Worm (Caenorhabditis elegans) whole organism, midembryonic: ENCODE measurements around the gene T28C6.5.

Experiments
- T22C8.4 ChIP-seq: fragments of 200-800 bp; sonication (Bioruptor generic); IDR thresholded peaks from 2 replicates; pipeline ENCODE4 v1.3.6; 2022; ENCODE audit warnings: missing genetic modification characterization, missing compliant biosample characterization
- cog-1 ChIP-seq: sonication (generic microtip); optimal IDR thresholded peaks from 2 replicates; lab custom pipeline; 2016; ENCODE audit warnings: missing genetic modification characterization, missing compliant biosample characterization
- flt-1 ChIP-seq: fragments of 200-800 bp; sonication (Bioruptor generic); IDR thresholded peaks from 2 replicates; pipeline ENCODE4 v1.3.6; 2022; ENCODE audit warnings: missing genetic modification characterization, missing compliant biosample characterization
- klf-2 ChIP-seq: fragments of 200-800 bp; sonication (Bioruptor generic); conservative IDR thresholded peaks from 2 replicates; pipeline ENCODE4 v1.3.6; 2022; ENCODE audit warnings: missing genetic modification reagents, missing genetic modification characterization, missing compliant biosample characterization
- med-1 ChIP-seq: sonication (generic microtip); optimal IDR thresholded peaks from 2 replicates; lab custom pipeline; 2017; ENCODE audit warnings: missing genetic modification characterization, mild to moderate bottlenecking, missing compliant biosample characterization, antibody characterized with exemption, missing genetic modification reagents; ENCODE audit not compliant: insufficient read depth
- ref-1 ChIP-seq: fragments of 200-800 bp; sonication (Bioruptor generic); conservative IDR thresholded peaks from 2 replicates; pipeline ENCODE4 v1.3.6; 2022; ENCODE audit warnings: missing genetic modification reagents, missing genetic modification characterization, missing compliant biosample characterization
- tab-1 ChIP-seq: fragments of 200-800 bp; sonication (Bioruptor generic); IDR thresholded peaks from 2 replicates; pipeline ENCODE4 v1.3.6; 2022; ENCODE audit warnings: missing genetic modification characterization, missing compliant biosample characterization
- ztf-23 ChIP-seq: fragments of 200-800 bp; sonication (Bioruptor generic); IDR thresholded peaks from 2 replicates; pipeline ENCODE4 v1.3.6; 2022; ENCODE audit warnings: missing genetic modification reagents, missing genetic modification characterization, missing compliant biosample characterization
- ztf-29 ChIP-seq: fragments of 200-800 bp; sonication (Bioruptor generic); IDR thresholded peaks from 2 replicates; pipeline ENCODE4 v1.3.6; 2022; ENCODE audit warnings: missing genetic modification reagents, missing genetic modification characterization, missing compliant biosample characterization

The T28C6.5 gene

ce11 chrIV:8865343-8865742, 44.1 kb downstream of the T28C6.5 start, which contains the start of gene C09G9.1:
Gene C09G9.1, minus strand, starts transcription at chrIV:8865485.
- TF ChIP-seq ztf-23 (GFP tag; lab: Robert Waterston, UW) (no peak), flt-1 (GFP tag; lab: Robert Waterston, UW) (no peak), tab-1 (GFP tag; lab: Robert Waterston, UW) (no peak), cog-1 (tag; lab: Kevin White, UChicago) (no peak), ref-1 (GFP tag; lab: Robert Waterston, UW) (no peak), ztf-29 (GFP tag; lab: Robert Waterston, UW) (no peak), med-1 (GFP tag; lab: Kevin White, UChicago) (no peak), klf-2 (GFP tag; lab: Robert Waterston, UW) (no peak), T22C8.4 (GFP tag; lab: Robert Waterston, UW) (no peak)

ce11 chrIV:8866092-8866491, 44.8 kb downstream of the T28C6.5 start:
- TF ChIP-seq T22C8.4 (GFP tag; lab: Robert Waterston, UW) (no peak), klf-2 (GFP tag; lab: Robert Waterston, UW) (no peak), cog-1 (tag; lab: Kevin White, UChicago) (no peak), ref-1 (GFP tag; lab: Robert Waterston, UW) (no peak), ztf-29 (GFP tag; lab: Robert Waterston, UW) (no peak), ztf-23 (GFP tag; lab: Robert Waterston, UW) (no peak)

ce11 chrIV:8867562-8867961, 46.3 kb downstream of the T28C6.5 start:
- TF ChIP-seq tab-1 (GFP tag; lab: Robert Waterston, UW) (no peak), ztf-29 (GFP tag; lab: Robert Waterston, UW) (no peak), ref-1 (GFP tag; lab: Robert Waterston, UW) (no peak), ztf-23 (GFP tag; lab: Robert Waterston, UW) (no peak), klf-2 (GFP tag; lab: Robert Waterston, UW) (no peak), T22C8.4 (GFP tag; lab: Robert Waterston, UW) (no peak), flt-1 (GFP tag; lab: Robert Waterston, UW) (no peak), cog-1 (tag; lab: Kevin White, UChicago) (no peak), med-1 (GFP tag; lab: Kevin White, UChicago) (no peak)

ce11 chrIV:8869624-8870023, 48.4 kb downstream of the T28C6.5 start, which contains the start of gene npp-23:
Gene npp-23, minus strand, starts transcription at chrIV:8869679.
- TF ChIP-seq tab-1 (GFP tag; lab: Robert Waterston, UW) = no peak
- TF ChIP-seq klf-2 (GFP tag; lab: Robert Waterston, UW) = no peak
- no peak for TF ChIP-seq ztf-23 (GFP tag; lab: Robert Waterston, UW)
- no peak for TF ChIP-seq ztf-29 (GFP tag; lab: Robert Waterston, UW)
- no peak for TF ChIP-seq cog-1 (tag; lab: Kevin White, UChicago)
- TF ChIP-seq ref-1 (GFP tag; lab: Robert Waterston, UW) = no peak
- TF ChIP-seq med-1 (GFP tag; lab: Kevin White, UChicago) = no peak
- no peak for TF ChIP-seq T22C8.4 (GFP tag; lab: Robert Waterston, UW)
- no peak for TF ChIP-seq flt-1 (GFP tag; lab: Robert Waterston, UW)
